Worm (Caenorhabditis elegans): ENCODE data around the gene mrpl-20.

The mrpl-20 gene

DNA sequence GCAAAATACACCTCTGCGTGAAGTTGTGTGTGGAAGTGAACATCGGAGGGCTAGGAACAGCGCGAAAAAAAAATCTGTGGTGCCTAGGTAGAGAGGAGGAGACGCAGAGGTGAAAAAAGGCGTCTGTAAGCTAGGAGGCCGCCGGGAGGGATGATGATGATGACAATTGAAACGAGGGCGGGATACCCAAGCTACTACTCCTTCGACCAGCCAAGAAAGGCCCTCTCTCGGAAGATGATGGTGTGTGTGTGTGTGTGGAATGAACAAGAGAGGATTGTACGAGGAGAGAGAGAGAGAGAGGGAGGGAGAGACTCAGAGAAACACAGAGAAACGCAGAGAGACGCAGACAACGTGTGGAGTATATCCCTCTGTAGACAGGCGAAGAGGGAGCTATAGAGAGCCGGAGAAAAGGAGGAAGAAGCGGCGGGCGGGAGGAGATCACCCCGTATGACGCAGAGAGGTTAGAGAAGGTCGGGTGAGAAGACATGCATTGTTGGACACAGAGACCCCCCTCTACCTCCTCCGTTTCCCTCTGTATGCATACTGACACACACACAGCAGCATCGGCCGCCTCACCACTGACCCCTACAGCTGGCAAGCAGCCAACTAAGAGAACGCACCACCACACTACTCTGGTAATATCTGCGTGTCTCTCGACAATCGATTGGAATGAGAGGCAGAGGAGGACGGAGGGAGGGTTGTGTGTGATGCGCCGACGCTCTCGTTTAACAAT lies 2.9 kb upstream of the mrpl-20 start (continued):
- TF ChIP-seq nhr-90 (tag; optimal IDR thresholded peaks at IDR 0.05; ENCODE audit: poor library complexity) (peak; percentile 49), lin-13 (GFP tag; optimal IDR thresholded peaks at IDR 0.05) (peak; percentile 67), sptf-1 (tag; optimal IDR thresholded peaks at IDR 0.05) (no peak), egl-27 (tag; optimal IDR thresholded peaks at IDR 0.05) (peak; percentile 37 to 55), nhr-11 (tag; optimal IDR thresholded peaks at IDR 0.05) (peak; percentile 64), jun-1 (tag; optimal IDR thresholded peaks at IDR 0.05) (peak; percentile 73), vab-15 (tag; optimal IDR thresholded peaks at IDR 0.05) (no peak), fkh-8 (tag; optimal IDR thresholded peaks at IDR 0.05) (peak; percentile 95), hpl-2 (GFP tag; optimal IDR thresholded peaks at IDR 0.05) (no peak), mab-9 (GFP tag; IDR thresholded peaks at IDR 0.05) (peak; percentile 22; the same call in 1 of the 2 replicates), elt-3 (tag; optimal IDR thresholded peaks at IDR 0.05) (peak in 1 of 6 experiments; percentile 51), lir-3 (tag; optimal IDR thresholded peaks at IDR 0.05; ENCODE audit: poor library complexity) (no peak), nhr-71 (tag; optimal IDR thresholded peaks at IDR 0.05) (peak; percentile 94), sox-4 (tag; optimal IDR thresholded peaks at IDR 0.05) (peak; percentile 40), Y116A8C.19 (tag; optimal IDR thresholded peaks at IDR 0.05; ENCODE audit: borderline replicate concordance) (no peak), nhr-237 (tag; optimal IDR thresholded peaks at IDR 0.05) (peak; percentile 29), sup-37 (GFP tag; optimal IDR thresholded peaks at IDR 0.05) (peak; percentile 45), fkh-10 (GFP tag; optimal IDR thresholded peaks at IDR 0.05) (peak; percentile 84), irx-1 (tag; optimal IDR thresholded peaks at IDR 0.05) (peak; percentile 78), nhr-47 (tag; optimal IDR thresholded peaks at IDR 0.05) (peak; percentile 91), ets-5 (GFP tag; IDR thresholded peaks at IDR 0.05) (no peak), lsy-2 (tag; optimal IDR thresholded peaks at IDR 0.05) (peak; percentile 65 to 80), pax-3 (tag; optimal IDR thresholded peaks at IDR 0.05) (peak; percentile 57), tbx-2 (tag; optimal IDR thresholded peaks at IDR 0.05) (peak; percentile 90), ztf-11 (tag; optimal IDR thresholded peaks at IDR 0.05) (peak in 1 of 2 experiments; percentile 74), aly-2 (tag; optimal IDR thresholded peaks at IDR 0.05) (no peak), unc-86 (tag; optimal IDR thresholded peaks at IDR 0.05) (peak; percentile 95), unc-130 (tag; optimal IDR thresholded peaks at IDR 0.05) (peak; percentile 59), lin-35 (GFP tag; optimal IDR thresholded peaks at IDR 0.05) (peak; percentile 56 to 76), C16A3.4 (tag; optimal IDR thresholded peaks at IDR 0.05) (peak; percentile 30), unc-30 (tag; optimal IDR thresholded peaks at IDR 0.05) (no peak), nhr-77 (tag; optimal IDR thresholded peaks at IDR 0.05) (peak; percentile 77), unc-98 (GFP tag; IDR thresholded peaks at IDR 0.05) (no peak), hlh-17 (GFP tag; optimal IDR thresholded peaks at IDR 0.05; ENCODE audit: borderline replicate concordance) (no peak), nhr-84 (tag; optimal IDR thresholded peaks at IDR 0.05) (no peak)

DNA sequence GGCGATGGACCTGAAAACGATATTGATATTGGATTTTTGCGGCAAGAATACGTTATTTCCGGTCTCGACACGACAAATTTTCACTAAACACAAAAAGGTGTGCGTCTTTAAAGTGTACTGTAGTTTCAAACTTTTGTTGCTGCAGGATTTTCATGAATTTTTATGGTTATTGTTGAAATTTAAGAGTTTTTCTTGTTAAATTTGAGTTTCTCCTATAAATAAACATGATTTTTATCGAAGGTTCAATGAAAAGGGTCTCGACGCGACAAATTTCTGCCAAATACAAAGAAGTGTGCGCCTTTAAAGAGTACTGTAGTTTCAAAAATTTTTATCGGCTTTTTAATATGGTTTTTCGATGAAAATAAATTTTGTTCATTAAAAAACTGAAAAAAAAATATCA lies 1.9 kb downstream of the mrpl-20 start:
- TF ChIP-seq lsy-2 (tag; optimal IDR thresholded peaks at IDR 0.05) (no peak), nhr-47 (tag; optimal IDR thresholded peaks at IDR 0.05) (no peak), aly-2 (tag; optimal IDR thresholded peaks at IDR 0.05) (no peak), lin-14 (GFP tag; optimal IDR thresholded peaks at IDR 0.05) (no peak), ztf-4 (tag; optimal IDR thresholded peaks at IDR 0.05) (no peak), nhr-76 (tag; optimal IDR thresholded peaks at IDR 0.05) (no peak)

ce11 chrII:13341320-13341719 lies 3.2 kb downstream of the mrpl-20 start:
- TF ChIP-seq ama-1 (optimal IDR thresholded peaks at IDR 0.05) (no peak), ztf-4 (tag; optimal IDR thresholded peaks at IDR 0.05) (no peak), sptf-1 (tag; optimal IDR thresholded peaks at IDR 0.05) (no peak), lin-13 (GFP tag; optimal IDR thresholded peaks at IDR 0.05) (no peak), efl-1 (optimal IDR thresholded peaks at IDR 0.05) (no peak), efl-1 (GFP tag; optimal IDR thresholded peaks at IDR 0.05 in 1 of 2) (no peak), isw-1 (GFP tag; IDR thresholded peaks at IDR 0.05) (no peak), ceh-82 (tag; optimal IDR thresholded peaks at IDR 0.05) (no peak), pqm-1 (tag; optimal IDR thresholded peaks at IDR 0.05) (no peak), efl-3 (GFP tag; optimal IDR thresholded peaks at IDR 0.05) (no peak), ceh-8 (GFP tag; optimal IDR thresholded peaks at IDR 0.05) (no peak)

Measured in whole organism, L1 larva.